Fruit fly (Drosophila melanogaster) whole organism, embryonic: ENCODE measurements around the gene CG17777.

Experiments used
- C15 ChIP-seq: fragments of 200-800 bp; sonication (Bioruptor generic); IDR thresholded peaks from 3 replicates; pipeline ENCODE4 v1.3.6; 2022; ENCODE audit warnings: missing biosample characterization, missing genetic modification characterization
- CG12299 ChIP-seq: fragments of 200-800 bp; sonication (Bioruptor generic); optimal IDR thresholded peaks from 2 replicates; lab custom pipeline; 2018; ENCODE audit warnings: missing biosample characterization, mild to moderate bottlenecking, missing genetic modification characterization
- CG12391 ChIP-seq: fragments of 200-800 bp; sonication (Bioruptor generic); optimal IDR thresholded peaks from 3 replicates; lab custom pipeline; 2018; ENCODE audit warnings: missing biosample characterization, mild to moderate bottlenecking, missing genetic modification characterization, moderate library complexity
- CG12744 ChIP-seq: fragments of 200-800 bp; sonication (Bioruptor generic); optimal IDR thresholded peaks from 2 replicates; lab custom pipeline; 2016; ENCODE audit warnings: missing biosample characterization, missing genetic modification characterization
- CG1832 ChIP-seq: fragments of 200-800 bp; sonication (Bioruptor generic); optimal IDR thresholded peaks from 2 replicates; lab custom pipeline; 2017; ENCODE audit warnings: missing biosample characterization, mild to moderate bottlenecking, missing genetic modification characterization, inconsistent platforms
- CG18599 ChIP-seq: fragments of 200-800 bp; sonication (Bioruptor generic); optimal IDR thresholded peaks from 3 replicates; lab custom pipeline; 2017; ENCODE audit warnings: missing biosample characterization, missing genetic modification characterization, mild to moderate bottlenecking, moderate library complexity, missing genetic modification reagents
- CG32772 ChIP-seq: fragments of 200-800 bp; sonication (Bioruptor generic); IDR thresholded peaks from 2 replicates; pipeline ENCODE4 v1.3.6; 2022; ENCODE audit warnings: missing biosample characterization, missing genetic modification characterization
- CG3995 ChIP-seq: fragments of 200-800 bp; sonication (Bioruptor generic); optimal IDR thresholded peaks from 3 replicates; lab custom pipeline; 2016; ENCODE audit warnings: missing biosample characterization, missing genetic modification characterization
- CG5245 ChIP-seq: fragments of 200-800 bp; sonication (Bioruptor generic); optimal IDR thresholded peaks from 3 replicates; lab custom pipeline; 2016; ENCODE audit warnings: missing biosample characterization, missing genetic modification characterization
- CG6854 ChIP-seq: fragments of 200-800 bp; sonication (Bioruptor generic); optimal IDR thresholded peaks from 3 replicates; lab custom pipeline; 2017; ENCODE audit warnings: missing biosample characterization, mild to moderate bottlenecking, missing genetic modification characterization
- CG7357 ChIP-seq: fragments of 200-800 bp; sonication (Bioruptor generic); IDR thresholded peaks from 3 replicates; pipeline ENCODE4 v1.3.6; 2022; ENCODE audit warnings: missing biosample characterization, missing genetic modification characterization
- CG7372 ChIP-seq: fragments of 200-800 bp; sonication (Bioruptor generic); IDR thresholded peaks from 2 replicates; pipeline ENCODE4 v1.3.6; 2022; ENCODE audit warnings: missing biosample characterization, missing genetic modification characterization
- D19A ChIP-seq: fragments of 200-800 bp; optimal IDR thresholded peaks from 3 replicates; lab custom pipeline; 2019; ENCODE audit warnings: missing biosample characterization, mild to moderate bottlenecking, missing genetic modification characterization, moderate library complexity
- D19B ChIP-seq: fragments of 200-800 bp; sonication (Bioruptor generic); optimal IDR thresholded peaks from 2 replicates; lab custom pipeline; 2017; ENCODE audit warnings: missing biosample characterization, mild to moderate bottlenecking, missing genetic modification characterization
- Deaf1 ChIP-seq: fragments of 200-800 bp; optimal IDR thresholded peaks from 3 replicates; lab custom pipeline; 2019; ENCODE audit warnings: missing biosample characterization, mild to moderate bottlenecking, missing genetic modification characterization, moderate library complexity
- Dek ChIP-seq: fragments of 200-800 bp; sonication (Bioruptor generic); optimal IDR thresholded peaks from 3 replicates; lab custom pipeline; 2019; ENCODE audit warnings: missing biosample characterization, mild to moderate bottlenecking, missing genetic modification characterization, moderate library complexity
- Dref ChIP-seq: fragments of 200-800 bp; sonication (Bioruptor generic); IDR thresholded peaks from 2 replicates; pipeline ENCODE4 v1.3.6; 2022; ENCODE audit warnings: missing biosample characterization, missing genetic modification characterization
- HHEX ChIP-seq: fragments of 200-800 bp; sonication (Bioruptor generic); optimal IDR thresholded peaks from 3 replicates; lab custom pipeline; 2017; ENCODE audit warnings: missing biosample characterization, mild to moderate bottlenecking, missing genetic modification characterization, missing genetic modification reagents
- Hr39 ChIP-seq: fragments of >200 bp; optimal IDR thresholded peaks from 2 replicates; lab custom pipeline; 2017
- Hr51 ChIP-seq, 2 experiments: fragments of 200-800 bp; sonication (Bioruptor generic); optimal IDR thresholded peaks; 2 replicates in 1 of 2; 3 replicates in 1 of 2; lab custom pipeline; 2016 to 2018; ENCODE audit warnings: missing biosample characterization in 2 of 2, missing genetic modification characterization in 2 of 2, mild to moderate bottlenecking in 1 of 2, moderate library complexity in 1 of 2
- Hr78 ChIP-seq, 2 experiments: fragments of 200-800 bp in 1 of 2; fragments of >200 bp in 1 of 2; sonication (Bioruptor generic) in 1 of 2; optimal IDR thresholded peaks; 2 replicates each; lab custom pipeline; 2017 to 2019; ENCODE audit warnings: missing biosample characterization in 2 of 2, missing genetic modification characterization in 2 of 2, mild to moderate bottlenecking in 1 of 2, moderate library complexity in 1 of 2
- Med ChIP-seq: fragments of 200-800 bp; sonication (Bioruptor generic); peaks from one replicate; lab custom pipeline; 2016; ENCODE audit warnings: missing biosample characterization, missing genetic modification characterization, mild to moderate bottlenecking, inconsistent platforms, moderate library complexity
- Nf-YA ChIP-seq: fragments of 200-800 bp; sonication (Bioruptor generic); IDR thresholded peaks from 2 replicates; pipeline ENCODE4 v1.3.6; 2022; ENCODE audit warnings: missing biosample characterization, missing genetic modification characterization
- Nf-YC ChIP-seq: fragments of 200-800 bp; optimal IDR thresholded peaks from 3 replicates; lab custom pipeline; 2019; ENCODE audit warnings: missing biosample characterization, mild to moderate bottlenecking, missing genetic modification characterization, moderate library complexity
- Oli ChIP-seq: fragments of 200-800 bp; sonication (Bioruptor generic); optimal IDR thresholded peaks from 2 replicates; lab custom pipeline; 2018; ENCODE audit warnings: missing biosample characterization, mild to moderate bottlenecking, missing genetic modification characterization, moderate library complexity
- Side ChIP-seq: fragments of 200-800 bp; sonication (Bioruptor generic); optimal IDR thresholded peaks from 2 replicates; lab custom pipeline; 2016; ENCODE audit warnings: missing biosample characterization, missing genetic modification characterization
- Six4 ChIP-seq: fragments of 200-800 bp; sonication (Bioruptor generic); optimal IDR thresholded peaks from 2 replicates; lab custom pipeline; 2016; ENCODE audit warnings: missing biosample characterization, missing genetic modification characterization
- Sox100B ChIP-seq: fragments of 200-800 bp; sonication (Bioruptor generic); optimal IDR thresholded peaks from 3 replicates; lab custom pipeline; 2018; ENCODE audit warnings: missing biosample characterization, mild to moderate bottlenecking, missing genetic modification characterization
- Usf ChIP-seq: fragments of 200-800 bp; sonication (Bioruptor generic); optimal IDR thresholded peaks from 2 replicates; lab custom pipeline; 2017; ENCODE audit warnings: missing genotype, missing biosample characterization, missing genetic modification characterization
- br ChIP-seq: fragments of >200 bp; optimal IDR thresholded peaks from 2 replicates; lab custom pipeline; 2017
- gfzf ChIP-seq: fragments of 200-800 bp; sonication (Bioruptor generic); optimal IDR thresholded peaks from 2 replicates; lab custom pipeline; 2016; ENCODE audit warnings: missing biosample characterization, mild to moderate bottlenecking, missing genetic modification characterization, moderate library complexity
- gt ChIP-seq: fragments of 200-800 bp; sonication (Bioruptor generic); IDR thresholded peaks from 2 replicates; pipeline ENCODE4 v1.3.6; 2022; ENCODE audit warnings: missing biosample characterization, missing genetic modification characterization
- ken ChIP-seq: fragments of 200-800 bp; sonication (Bioruptor generic); IDR thresholded peaks from 3 replicates; pipeline ENCODE4 v1.3.6; 2022; ENCODE audit warnings: missing biosample characterization, missing genetic modification characterization
- lov ChIP-seq, 2 experiments: fragments of 200-800 bp in 1 of 2; fragments of >200 bp in 1 of 2; sonication (Bioruptor generic) in 1 of 2; IDR thresholded peaks in 1 of 2; optimal IDR thresholded peaks in 1 of 2; 2 replicates in 1 of 2; 3 replicates in 1 of 2; pipeline versions ENCODE4 v1.3.6 to Lab custom; 2017 to 2022; ENCODE audit warnings: missing biosample characterization in 1 of 2, missing genetic modification characterization in 1 of 2
- luna ChIP-seq: fragments of 200-800 bp; sonication (Bioruptor generic); optimal IDR thresholded peaks from 2 replicates; lab custom pipeline; 2016; ENCODE audit warnings: missing biosample characterization, missing genetic modification characterization
- mirr ChIP-seq: fragments of 200-800 bp; sonication (Bioruptor generic); optimal IDR thresholded peaks from 3 replicates; lab custom pipeline; 2018; ENCODE audit warnings: missing biosample characterization, mild to moderate bottlenecking, missing genetic modification characterization
- nau ChIP-seq: fragments of 200-800 bp; sonication (Bioruptor generic); optimal IDR thresholded peaks from 3 replicates; lab custom pipeline; 2017; ENCODE audit warnings: missing biosample characterization, mild to moderate bottlenecking, missing genetic modification characterization, missing genetic modification reagents
- nerfin-1 ChIP-seq: fragments of 200-800 bp; sonication (Bioruptor generic); optimal IDR thresholded peaks from 3 replicates; lab custom pipeline; 2019; ENCODE audit warnings: missing biosample characterization, mild to moderate bottlenecking, missing genetic modification characterization, moderate library complexity
- nmo ChIP-seq: fragments of 200-800 bp; sonication (Bioruptor generic); optimal IDR thresholded peaks from 2 replicates; lab custom pipeline; 2018; ENCODE audit warnings: missing biosample characterization, mild to moderate bottlenecking, missing genetic modification characterization, moderate library complexity
- ranshi ChIP-seq: fragments of 200-800 bp; sonication (Bioruptor generic); IDR thresholded peaks from 2 replicates; pipeline ENCODE4 v1.3.6; 2022; ENCODE audit warnings: missing biosample characterization, missing genetic modification characterization
- schlank ChIP-seq: fragments of 200-800 bp; sonication (Bioruptor generic); optimal IDR thresholded peaks from 2 replicates; lab custom pipeline; 2018; ENCODE audit warnings: missing biosample characterization, mild to moderate bottlenecking, missing genetic modification characterization
- sima ChIP-seq: fragments of 200-800 bp; sonication (Bioruptor generic); optimal IDR thresholded peaks from 2 replicates; lab custom pipeline; 2016; ENCODE audit warnings: missing biosample characterization, missing genetic modification characterization
- slbo ChIP-seq: fragments of 200-800 bp; sonication (Bioruptor generic); IDR thresholded peaks from 2 replicates; pipeline ENCODE4 v1.3.6; 2022; ENCODE audit warnings: missing biosample characterization, missing genetic modification characterization
- sr ChIP-seq: fragments of 200-800 bp; sonication (Bioruptor generic); IDR thresholded peaks from 3 replicates; pipeline ENCODE4 v1.3.6; 2022; ENCODE audit warnings: missing biosample characterization, missing genetic modification characterization
- tll ChIP-seq, 2 experiments: fragments of 200-800 bp in 1 of 2; fragments of >200 bp in 1 of 2; sonication (Bioruptor generic) in 1 of 2; optimal IDR thresholded peaks; 2 replicates each; lab custom pipeline; 2017 to 2019; ENCODE audit warnings: missing biosample characterization in 2 of 2, missing genetic modification characterization in 2 of 2, mild to moderate bottlenecking in 1 of 2, moderate library complexity in 1 of 2
- tna ChIP-seq: fragments of 200-800 bp; sonication (Bioruptor generic); IDR thresholded peaks from 2 replicates; pipeline ENCODE4 v1.3.6; 2022; ENCODE audit warnings: missing biosample characterization, missing genetic modification characterization; ENCODE audit not compliant: partially characterized antibody
- toy ChIP-seq: fragments of 200-800 bp; sonication (Bioruptor generic); IDR thresholded peaks from 2 replicates; pipeline ENCODE4 v1.3.6; 2022; ENCODE audit warnings: missing biosample characterization, missing genetic modification characterization
- wdn ChIP-seq: fragments of 200-800 bp; sonication (Bioruptor generic); IDR thresholded peaks from 2 replicates; pipeline ENCODE4 v1.3.6; 2022; ENCODE audit warnings: missing biosample characterization, missing genetic modification characterization
- z ChIP-seq: fragments of 200-800 bp; sonication (Bioruptor generic); IDR thresholded peaks from 3 replicates; pipeline ENCODE4 v1.3.6; 2022; ENCODE audit warnings: missing biosample characterization, missing genetic modification characterization

CG17777 gene

DNA sequence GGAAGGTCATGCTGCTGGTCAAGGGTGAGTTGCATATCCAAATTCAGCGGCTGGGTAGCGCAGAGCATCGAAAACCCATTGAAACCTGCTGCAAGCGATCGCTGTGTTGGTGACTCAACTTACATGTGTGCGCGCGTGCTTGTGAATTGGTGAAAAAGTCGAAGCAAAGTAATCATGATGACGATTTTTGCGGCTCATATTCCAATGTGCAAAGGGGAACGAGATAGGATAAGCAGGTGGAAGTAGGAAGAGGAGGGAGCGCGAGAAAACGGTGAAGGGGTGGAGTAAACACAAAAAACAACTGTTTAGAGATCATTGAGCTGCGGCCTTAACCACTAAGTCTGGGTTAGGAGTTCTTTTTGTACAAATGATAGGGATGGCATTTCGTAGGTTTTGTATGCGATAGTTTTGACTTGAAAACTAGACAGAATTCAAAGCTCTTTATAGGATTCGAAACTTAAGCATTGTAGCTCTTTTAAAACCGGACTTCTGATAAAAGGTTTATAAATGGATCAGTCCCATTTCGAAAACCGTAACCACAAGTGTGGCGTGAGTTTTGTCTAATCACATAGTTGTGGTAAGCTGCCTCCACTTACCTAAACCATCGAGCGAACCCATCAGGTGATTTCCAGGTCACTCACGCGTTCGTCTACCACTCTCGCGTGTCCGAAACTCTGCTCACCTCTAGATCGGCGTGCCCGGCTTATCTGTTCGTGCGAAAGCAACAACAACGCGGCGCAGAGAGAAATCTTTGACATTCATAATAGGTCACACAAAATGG is 40.8 kb upstream of the CG17777 start (continued):
- TF ChIP-seq CG32772 (GFP tag; lab: Robert Waterston, UW), result no peak
- no peak for TF ChIP-seq CG6854 (GFP tag; lab: Kevin White, UChicago)
- no peak for TF ChIP-seq toy (GFP tag; lab: Robert Waterston, UW)
- no peak for TF ChIP-seq sima
- TF ChIP-seq CG5245 (GFP tag; lab: Kevin White, UChicago), result peak; percentile 3
- TF ChIP-seq mirr (GFP tag; lab: Kevin White, UChicago), result peak; percentile 23
- TF ChIP-seq Nf-YA, result no peak
- peak; percentile 13 for TF ChIP-seq gfzf (GFP tag; lab: Kevin White, UChicago)
- TF ChIP-seq Nf-YC (tag; lab: Kevin White, UChicago), result peak; percentile 49
- TF ChIP-seq luna (GFP tag; lab: Kevin White, UChicago), result peak; percentile 27
- no peak for TF ChIP-seq Deaf1
- TF ChIP-seq slbo (GFP tag; lab: Robert Waterston, UW), result peak; percentile 45
- TF ChIP-seq D19A, result no peak
- TF ChIP-seq Med (GFP tag; lab: Kevin White, UChicago), result peak; percentile 92
- TF ChIP-seq tna (GFP tag; lab: Robert Waterston, UW), result peak; percentile 50; the same call in 1 of the 2 replicates
- peak; percentile 9 for TF ChIP-seq Side (GFP tag; lab: Kevin White, UChicago)
- no peak for TF ChIP-seq Dref (GFP tag; lab: Robert Waterston, UW)
- no peak for TF ChIP-seq Dek (tag; lab: Kevin White, UChicago)
- TF ChIP-seq CG3995 (GFP tag; lab: Kevin White, UChicago), result peak; percentile 73
- peak; percentile 49 for TF ChIP-seq CG12391 (tag; lab: Kevin White, UChicago)
- no peak for TF ChIP-seq CG12299 (tag; lab: Kevin White, UChicago)
- peak; percentile 38; the same call in 1 of the 3 replicates for TF ChIP-seq CG7357 (GFP tag; lab: Robert Waterston, UW)
- TF ChIP-seq Hr51 (GFP tag; optimal IDR thresholded peaks at IDR 0.05; lab: Kevin White, UChicago), result peak in 1 of 2 experiments; percentile 28
- TF ChIP-seq Hr78 (GFP tag; optimal IDR thresholded peaks at IDR 0.05; lab: Kevin White, UChicago), result peak in 1 of 2 experiments; percentile 87
- TF ChIP-seq sr (GFP tag; lab: Robert Waterston, UW), result no peak
- peak; percentile 47 to 62 for TF ChIP-seq tll (GFP tag; optimal IDR thresholded peaks at IDR 0.05; lab: Kevin White, UChicago)
- no peak for TF ChIP-seq Hr39 (lab: Kevin White, UChicago)
- peak; percentile 64 for TF ChIP-seq CG18599 (GFP tag; lab: Kevin White, UChicago)
- no peak for TF ChIP-seq CG12744 (GFP tag; lab: Kevin White, UChicago)
- peak; percentile 23 for TF ChIP-seq nerfin-1 (tag; lab: Kevin White, UChicago)
- TF ChIP-seq HHEX (GFP tag; lab: Kevin White, UChicago), result peak; percentile 2
- 0 out of 2 replicates have a peak, but pooled peaks have one; percentile 20 for TF ChIP-seq wdn (GFP tag; lab: Robert Waterston, UW)
- no peak for TF ChIP-seq Six4 (GFP tag; lab: Kevin White, UChicago)
- no peak for TF ChIP-seq ken
- TF ChIP-seq Usf (GFP tag; lab: Kevin White, UChicago), result peak; percentile 36
- TF ChIP-seq gt (GFP tag; lab: Robert Waterston, UW), result no peak
- no peak for TF ChIP-seq br (lab: Kevin White, UChicago)
- peak; percentile 24 for TF ChIP-seq nmo (GFP tag; lab: Kevin White, UChicago)
- TF ChIP-seq CG7372 (GFP tag; lab: Robert Waterston, UW), result peak; percentile 40; the same call in 1 of the 2 replicates
- TF ChIP-seq CG1832 (GFP tag; lab: Kevin White, UChicago), result no peak
- TF ChIP-seq schlank (tag; lab: Kevin White, UChicago), result no peak
- no peak for TF ChIP-seq C15 (GFP tag; lab: Robert Waterston, UW)
- TF ChIP-seq lov (optimal IDR thresholded peaks at IDR 0.05; lab: Kevin White, UChicago), result no peak
- no peak for TF ChIP-seq lov (GFP tag; IDR thresholded peaks at IDR 0.05; lab: Robert Waterston, UW)
- no peak for TF ChIP-seq ranshi
- no peak for TF ChIP-seq Sox100B
- no peak for TF ChIP-seq nau
- peak; percentile 42 for TF ChIP-seq D19B
- TF ChIP-seq Oli, result no peak
- no peak for TF ChIP-seq z (GFP tag; lab: Robert Waterston, UW)
